Worm (Caenorhabditis elegans) whole organism, L1 larva: ENCODE measurements around the gene C05D12.3.

ENCODE experiments used
- alr-1 ChIP-seq: fragments of 200-800 bp; sonication (Bioruptor generic); optimal IDR thresholded peaks from 2 replicates; lab custom pipeline; 2018; ENCODE audit warnings: borderline replicate concordance, mild to moderate bottlenecking, missing genetic modification characterization, missing compliant biosample characterization
- lin-15B ChIP-seq: fragments of 150-350 bp; sonication (generic microtip); optimal IDR thresholded peaks from 3 replicates; lab custom pipeline; 2014; ENCODE audit warnings: missing biosample characterization, missing genetic modification characterization
- snpc-4 ChIP-seq: fragments of 150-350 bp; optimal IDR thresholded peaks from 2 replicates; lab custom pipeline; 2014; ENCODE audit warnings: missing biosample characterization, missing genetic modification characterization
- unc-62 ChIP-seq: fragments of 150-350 bp; optimal IDR thresholded peaks from 2 replicates; lab custom pipeline; 2014; ENCODE audit warnings: missing biosample characterization, missing genetic modification reagents, missing genetic modification characterization

ce11 chrII:11427322-11427721 lies 2.3 kb downstream of the C05D12.3 start:
- no peak for TF ChIP-seq unc-62 (GFP tag; lab: Kevin White, UChicago)
- no peak for TF ChIP-seq lin-15B
- no peak for TF ChIP-seq snpc-4
- TF ChIP-seq alr-1 (tag; lab: Kevin White, UChicago), result no peak
